Worm (Caenorhabditis elegans) whole organism, early embryonic: ENCODE results near the gene ZK402.2.

ENCODE experiments used
- B0310.2 ChIP-seq: sonication (generic microtip); optimal IDR thresholded peaks from 2 replicates; lab custom pipeline; 2016; ENCODE audit warnings: mild to moderate bottlenecking, missing genetic modification characterization, missing compliant biosample characterization
- F13C5.2 ChIP-seq: sonication (generic microtip); optimal IDR thresholded peaks from 2 replicates; lab custom pipeline; 2017; ENCODE audit warnings: mild to moderate bottlenecking, missing genetic modification characterization, inconsistent platforms, missing compliant biosample characterization
- aly-1 ChIP-seq: sonication (generic microtip); optimal IDR thresholded peaks from 2 replicates; lab custom pipeline; 2016; ENCODE audit warnings: missing genetic modification characterization, missing compliant biosample characterization
- ama-1 ChIP-seq: fragments of 150-350 bp; optimal IDR thresholded peaks from 2 replicates; lab custom pipeline; 2014
- ceh-13 ChIP-seq: fragments of 200-800 bp; sonication (Bioruptor generic); optimal IDR thresholded peaks from 2 replicates; lab custom pipeline; 2018; ENCODE audit warnings: mild to moderate bottlenecking, missing genetic modification characterization, missing compliant biosample characterization
- ceh-36 ChIP-seq: sonication (generic microtip); optimal IDR thresholded peaks from 2 replicates; lab custom pipeline; 2016; ENCODE audit warnings: missing genetic modification characterization, inconsistent platforms, missing compliant biosample characterization
- ets-7 ChIP-seq: sonication (generic microtip); optimal IDR thresholded peaks from 2 replicates; lab custom pipeline; 2016; ENCODE audit warnings: missing genotype, missing genetic modification characterization, missing compliant biosample characterization
- flt-1 ChIP-seq: fragments of 200-800 bp; sonication (Bioruptor generic); IDR thresholded peaks from 2 replicates; pipeline ENCODE4 v1.3.6; 2022; ENCODE audit warnings: missing genetic modification characterization, missing compliant biosample characterization
- hmbx-1 ChIP-seq: sonication (generic microtip); optimal IDR thresholded peaks from 2 replicates; lab custom pipeline; 2016; ENCODE audit warnings: mild to moderate bottlenecking, missing genetic modification characterization, missing compliant biosample characterization
- hmg-4 ChIP-seq: fragments of 200-800 bp; sonication (Bioruptor generic); optimal IDR thresholded peaks from 2 replicates; lab custom pipeline; 2018; ENCODE audit warnings: mild to moderate bottlenecking, missing genetic modification characterization, missing compliant biosample characterization
- sea-1 ChIP-seq: fragments of 200-800 bp; sonication (Bioruptor generic); conservative IDR thresholded peaks from 2 replicates; pipeline ENCODE4 v1.3.6; 2022; ENCODE audit warnings: missing genetic modification characterization, missing compliant biosample characterization
- tbx-11 ChIP-seq: fragments of 200-800 bp; sonication (Bioruptor generic); IDR thresholded peaks from 2 replicates; pipeline ENCODE4 v1.3.6; 2022; ENCODE audit warnings: missing genetic modification characterization, missing compliant biosample characterization
- tbx-37 ChIP-seq: fragments of 200-800 bp; sonication (Bioruptor generic); conservative IDR thresholded peaks from 2 replicates; pipeline ENCODE4 v1.3.6; 2022; ENCODE audit warnings: missing genetic modification reagents, missing genetic modification characterization, missing compliant biosample characterization
- tra-4 ChIP-seq: sonication (generic microtip); optimal IDR thresholded peaks from 2 replicates; lab custom pipeline; 2017; ENCODE audit warnings: missing genetic modification characterization, missing compliant biosample characterization

DNA sequence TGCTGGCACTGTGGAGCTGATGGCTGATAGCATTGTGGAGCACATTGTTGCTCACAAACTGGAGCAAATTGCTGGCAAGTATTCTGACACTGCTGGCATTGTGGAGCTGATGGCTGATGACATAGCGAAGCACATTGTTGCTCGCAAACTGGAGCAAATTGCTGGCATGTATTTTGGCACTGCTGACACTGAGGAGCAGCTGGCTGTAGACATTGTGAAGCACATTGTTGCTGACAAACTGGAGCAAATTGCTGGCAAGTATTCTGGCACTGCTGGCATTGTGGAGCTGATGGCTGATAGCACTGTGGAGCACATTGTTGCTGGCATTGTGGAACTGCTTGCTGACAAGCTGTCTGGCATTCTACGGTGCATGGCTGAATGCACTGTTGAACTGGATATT, 5.7 kb downstream of the ZK402.2 start:
- TF ChIP-seq tbx-37 (GFP tag; lab: Robert Waterston, UW): no peak
- TF ChIP-seq ceh-13 (GFP tag; lab: Kevin White, UChicago): no peak
- TF ChIP-seq tbx-11: no peak
- no peak for TF ChIP-seq F13C5.2 (tag; lab: Kevin White, UChicago)
- TF ChIP-seq ama-1 (lab: Kevin White, UChicago): no peak
- TF ChIP-seq hmg-4 (GFP tag; lab: Kevin White, UChicago): no peak
- no peak for TF ChIP-seq B0310.2 (tag; lab: Kevin White, UChicago)
- no peak for TF ChIP-seq aly-1 (tag; lab: Kevin White, UChicago)
- TF ChIP-seq flt-1: no peak
- TF ChIP-seq sea-1 (GFP tag; lab: Robert Waterston, UW): no peak
- no peak for TF ChIP-seq ceh-36 (tag; lab: Kevin White, UChicago)
- TF ChIP-seq hmbx-1: no peak
- TF ChIP-seq tra-4 (tag; lab: Kevin White, UChicago): no peak
- TF ChIP-seq ets-7 (tag; lab: Kevin White, UChicago): no peak
